Worm (Caenorhabditis elegans) whole organism, dauer: Measurements from ENCODE around the gene R07E5.15.

Experiments used
- unc-62 ChIP-seq: sonication (generic microtip); optimal IDR thresholded peaks from 2 replicates; lab custom pipeline; 2017; ENCODE audit warnings: missing biosample characterization, missing genetic modification reagents, missing genetic modification characterization

The R07E5.15 gene

ce11 chrIII:4401142-4401541 is at the start of gene R07E5.15:
TSS of gene R07E5.15 (plus strand) at chrIII:4401442.
- TF ChIP-seq unc-62 (GFP tag; lab: Kevin White, UChicago): no peak

ce11 chrIII:4356384-4356783 is 44.9 kb upstream of the R07E5.15 start, which contains the start of gene mnp-1:
TSS of gene mnp-1 (plus strand) at chrIII:4356594.
- TF ChIP-seq unc-62 (GFP tag; lab: Kevin White, UChicago): no peak

ce11 chrIII:4357438-4357837 is 43.8 kb upstream of the R07E5.15 start:
- TF ChIP-seq unc-62 (GFP tag; lab: Kevin White, UChicago): no peak

- no peak for TF ChIP-seq unc-62 (GFP tag; lab: Kevin White, UChicago)
These were observed 42.9 kb upstream of the R07E5.15 start for ce11 chrIII:4358345-4358744.

ce11 chrIII:4359208-4359607 is 42.0 kb upstream of the R07E5.15 start:
- TF ChIP-seq unc-62 (GFP tag; lab: Kevin White, UChicago): no peak

- TF ChIP-seq unc-62 (GFP tag; lab: Kevin White, UChicago): no peak
These were observed 41.3 kb upstream of the R07E5.15 start for ce11 chrIII:4359900-4360299.

ce11 chrIII:4362332-4362731 is 38.9 kb upstream of the R07E5.15 start:
- no peak for TF ChIP-seq unc-62 (GFP tag; lab: Kevin White, UChicago)

- no peak for TF ChIP-seq unc-62 (GFP tag; lab: Kevin White, UChicago)
These were observed 36.3 kb upstream of the R07E5.15 start, which contains the start of gene ckb-1 for ce11 chrIII:4364974-4365373. TSS of gene ckb-1 (plus strand) at chrIII:4365274.

ce11 chrIII:4367649-4368048 is 33.6 kb upstream of the R07E5.15 start, which contains the start of gene ckb-2:
TSS of gene ckb-2 (plus strand) at chrIII:4367949.
- TF ChIP-seq unc-62 (GFP tag; lab: Kevin White, UChicago): no peak

- TF ChIP-seq unc-62 (GFP tag; lab: Kevin White, UChicago): no peak
These were observed 30.7 kb upstream of the R07E5.15 start, which contains the start of gene ckb-3 for ce11 chrIII:4370585-4370984. TSS of gene ckb-3 (plus strand) at chrIII:4370885.

ce11 chrIII:4372894-4373293 is 28.3 kb upstream of the R07E5.15 start:
- TF ChIP-seq unc-62 (GFP tag; lab: Kevin White, UChicago): no peak

ce11 chrIII:4374854-4375253 is 26.4 kb upstream of the R07E5.15 start, which contains the start of gene pals-26:
TSS of gene pals-26 (plus strand) at chrIII:4375154.
- TF ChIP-seq unc-62 (GFP tag; lab: Kevin White, UChicago): no peak

- no peak for TF ChIP-seq unc-62 (GFP tag; lab: Kevin White, UChicago)
These were observed 21.5 kb upstream of the R07E5.15 start, which contains the start of gene B0284.3 for ce11 chrIII:4379717-4380116. TSS of gene B0284.3 (minus strand) at chrIII:4379817.

- TF ChIP-seq unc-62 (GFP tag; lab: Kevin White, UChicago): no peak
These were observed 20.4 kb upstream of the R07E5.15 start for ce11 chrIII:4380835-4381234.

- no peak for TF ChIP-seq unc-62 (GFP tag; lab: Kevin White, UChicago)
These were observed 19.9 kb upstream of the R07E5.15 start, which contains the start of gene pals-27 for ce11 chrIII:4381343-4381742. TSS of gene pals-27 (plus strand) at chrIII:4381643.

ce11 chrIII:4382118-4382517 is 19.1 kb upstream of the R07E5.15 start:
- no peak for TF ChIP-seq unc-62 (GFP tag; lab: Kevin White, UChicago)

- no peak for TF ChIP-seq unc-62 (GFP tag; lab: Kevin White, UChicago)
These were observed 16.8 kb upstream of the R07E5.15 start, which contains the start of gene pals-28 for ce11 chrIII:4384487-4384886. TSS of gene pals-28 (plus strand) at chrIII:4384787.
